Fruit fly (Drosophila melanogaster) whole organism, embryonic: ENCODE measurements around the gene CG9582.

Experiments used
- CG10543 ChIP-seq: fragments of 200-800 bp; sonication (Bioruptor generic); optimal IDR thresholded peaks from 3 replicates; lab custom pipeline; 2017; ENCODE audit warnings: missing biosample characterization, mild to moderate bottlenecking, missing genetic modification characterization, moderate library complexity
- CG11456 ChIP-seq: fragments of 200-800 bp; sonication (Bioruptor generic); IDR thresholded peaks from 3 replicates; pipeline ENCODE4 v1.3.6; 2022; ENCODE audit warnings: missing biosample characterization, missing genetic modification characterization
- CG11696 ChIP-seq: fragments of 200-800 bp; sonication (Bioruptor generic); IDR thresholded peaks from 2 replicates; pipeline ENCODE4 v1.3.6; 2022; ENCODE audit warnings: missing biosample characterization, missing genetic modification characterization
- CG12219 ChIP-seq: fragments of 200-800 bp; sonication (Bioruptor generic); optimal IDR thresholded peaks from 3 replicates; lab custom pipeline; 2018; ENCODE audit warnings: missing biosample characterization, mild to moderate bottlenecking, missing genetic modification characterization
- CG12299 ChIP-seq: fragments of 200-800 bp; sonication (Bioruptor generic); optimal IDR thresholded peaks from 2 replicates; lab custom pipeline; 2018; ENCODE audit warnings: missing biosample characterization, mild to moderate bottlenecking, missing genetic modification characterization
- CG12659 ChIP-seq: fragments of 200-800 bp; sonication (Bioruptor generic); optimal IDR thresholded peaks from 3 replicates; lab custom pipeline; 2017; ENCODE audit warnings: mild to moderate bottlenecking, missing biosample characterization, missing genetic modification reagents, missing genetic modification characterization
- CG13424 ChIP-seq: fragments of 200-800 bp; sonication (Bioruptor generic); optimal IDR thresholded peaks from 2 replicates; lab custom pipeline; 2019; ENCODE audit warnings: missing biosample characterization, mild to moderate bottlenecking, missing genetic modification characterization, moderate library complexity
- CG1603 ChIP-seq: fragments of 200-800 bp; sonication (Bioruptor generic); optimal IDR thresholded peaks from 2 replicates; lab custom pipeline; 2019; ENCODE audit warnings: missing biosample characterization, mild to moderate bottlenecking, missing genetic modification characterization, moderate library complexity
- CG18011 ChIP-seq: fragments of 200-800 bp; sonication (Bioruptor generic); optimal IDR thresholded peaks from 2 replicates; lab custom pipeline; 2017; ENCODE audit warnings: missing biosample characterization, missing genetic modification characterization, mild to moderate bottlenecking, moderate library complexity, missing genotype
- CG18476 ChIP-seq: fragments of 200-800 bp; sonication (Bioruptor generic); optimal IDR thresholded peaks from 2 replicates; lab custom pipeline; 2016; ENCODE audit warnings: missing biosample characterization, mild to moderate bottlenecking, missing genetic modification characterization
- CG18599 ChIP-seq: fragments of 200-800 bp; sonication (Bioruptor generic); optimal IDR thresholded peaks from 3 replicates; lab custom pipeline; 2017; ENCODE audit warnings: missing biosample characterization, missing genetic modification characterization, mild to moderate bottlenecking, moderate library complexity, missing genetic modification reagents
- CG30431 ChIP-seq: fragments of 200-800 bp; sonication (Bioruptor generic); optimal IDR thresholded peaks from 2 replicates; lab custom pipeline; 2017; ENCODE audit warnings: missing biosample characterization, missing genetic modification characterization
- CG4360 ChIP-seq: fragments of 200-800 bp; sonication (Bioruptor generic); IDR thresholded peaks from 2 replicates; pipeline ENCODE4 v1.3.6; 2022; ENCODE audit warnings: missing biosample characterization, missing genetic modification characterization
- CG4404 ChIP-seq: fragments of 200-800 bp; sonication (Bioruptor generic); IDR thresholded peaks from 2 replicates; pipeline ENCODE4 v1.3.6; 2022; ENCODE audit warnings: missing biosample characterization, missing genetic modification characterization
- CG6813 ChIP-seq: fragments of 200-800 bp; sonication (Bioruptor generic); optimal IDR thresholded peaks from 2 replicates; lab custom pipeline; 2017; ENCODE audit warnings: missing biosample characterization, missing genetic modification characterization, mild to moderate bottlenecking, moderate library complexity, missing genetic modification reagents
- D19B ChIP-seq: fragments of 200-800 bp; sonication (Bioruptor generic); optimal IDR thresholded peaks from 2 replicates; lab custom pipeline; 2017; ENCODE audit warnings: missing biosample characterization, mild to moderate bottlenecking, missing genetic modification characterization
- Doc3 ChIP-seq: fragments of 200-800 bp; sonication (Bioruptor generic); IDR thresholded peaks from 3 replicates; pipeline ENCODE4 v1.3.6; 2022; ENCODE audit warnings: missing biosample characterization, missing genetic modification characterization; ENCODE audit not compliant: partially characterized antibody
- Hr39 ChIP-seq: fragments of >200 bp; optimal IDR thresholded peaks from 2 replicates; lab custom pipeline; 2017
- Lpt ChIP-seq: fragments of >200 bp; optimal IDR thresholded peaks from 2 replicates; lab custom pipeline; 2018; ENCODE audit warnings: missing biosample characterization, missing genetic modification characterization
- NFAT ChIP-seq: fragments of 200-800 bp; sonication (Bioruptor generic); IDR thresholded peaks from 2 replicates; pipeline ENCODE4 v1.3.6; 2022; ENCODE audit warnings: missing biosample characterization, missing genetic modification characterization
- NfI ChIP-seq: fragments of 200-800 bp; sonication (Bioruptor generic); optimal IDR thresholded peaks from 3 replicates; lab custom pipeline; 2018; ENCODE audit warnings: missing biosample characterization, mild to moderate bottlenecking, missing genetic modification characterization, moderate library complexity
- Optix ChIP-seq: fragments of 200-800 bp; sonication (Bioruptor generic); IDR thresholded peaks from 3 replicates; pipeline ENCODE4 v1.3.6; 2022; ENCODE audit warnings: missing biosample characterization, missing genetic modification characterization
- PHDP ChIP-seq: fragments of 200-800 bp; sonication (Bioruptor generic); optimal IDR thresholded peaks from 3 replicates; lab custom pipeline; 2018; ENCODE audit warnings: missing biosample characterization, mild to moderate bottlenecking, missing genetic modification characterization, moderate library complexity
- Side ChIP-seq: fragments of 200-800 bp; sonication (Bioruptor generic); optimal IDR thresholded peaks from 2 replicates; lab custom pipeline; 2016; ENCODE audit warnings: missing biosample characterization, missing genetic modification characterization
- az2 ChIP-seq: fragments of 200-800 bp; sonication (Bioruptor generic); optimal IDR thresholded peaks from 3 replicates; lab custom pipeline; 2016; ENCODE audit warnings: missing biosample characterization, missing genetic modification characterization
- caup ChIP-seq: fragments of 200-800 bp; sonication (Bioruptor generic); optimal IDR thresholded peaks from 3 replicates; lab custom pipeline; 2017; ENCODE audit warnings: missing biosample characterization, mild to moderate bottlenecking, missing genetic modification characterization, moderate library complexity; ENCODE audit not compliant: severe bottlenecking
- cwo ChIP-seq: fragments of 200-800 bp; sonication (Bioruptor generic); optimal IDR thresholded peaks from 3 replicates; lab custom pipeline; 2017; ENCODE audit warnings: missing biosample characterization, missing genetic modification characterization, mild to moderate bottlenecking, moderate library complexity, missing genetic modification reagents
- da ChIP-seq: fragments of 200-800 bp; sonication (Bioruptor generic); optimal IDR thresholded peaks from 2 replicates; lab custom pipeline; 2016; ENCODE audit warnings: missing biosample characterization, missing genetic modification characterization
- exex ChIP-seq: fragments of 200-800 bp; sonication (Bioruptor generic); optimal IDR thresholded peaks from 4 replicates; lab custom pipeline; 2018; ENCODE audit warnings: missing biosample characterization, mild to moderate bottlenecking, missing genetic modification characterization, moderate library complexity
- fd64A ChIP-seq: fragments of 200-800 bp; sonication (Bioruptor generic); optimal IDR thresholded peaks from 3 replicates; lab custom pipeline; 2018; ENCODE audit warnings: missing biosample characterization, mild to moderate bottlenecking, missing genetic modification characterization
- gce ChIP-seq: fragments of 200-800 bp; sonication (Bioruptor generic); IDR thresholded peaks from 3 replicates; pipeline ENCODE4 v1.3.6; 2022; ENCODE audit warnings: missing biosample characterization, missing genetic modification characterization
- gem ChIP-seq: fragments of 200-800 bp; sonication (Bioruptor generic); optimal IDR thresholded peaks from 2 replicates; lab custom pipeline; 2019; ENCODE audit warnings: missing biosample characterization, mild to moderate bottlenecking, missing genetic modification characterization, moderate library complexity
- gsb-n ChIP-seq: fragments of 200-800 bp; sonication (Bioruptor generic); optimal IDR thresholded peaks from 3 replicates; lab custom pipeline; 2018; ENCODE audit warnings: missing biosample characterization, mild to moderate bottlenecking, missing genetic modification characterization
- jigr1 ChIP-seq: fragments of 200-800 bp; sonication (Bioruptor generic); IDR thresholded peaks from 3 replicates; pipeline ENCODE4 v1.3.6; 2022; ENCODE audit warnings: missing biosample characterization, missing genetic modification characterization
- kay ChIP-seq: fragments of 200-800 bp; sonication (Bioruptor generic); optimal IDR thresholded peaks from 2 replicates; lab custom pipeline; 2016; ENCODE audit warnings: missing biosample characterization, missing genetic modification characterization
- kni ChIP-seq: fragments of 200-800 bp; sonication (Bioruptor generic); optimal IDR thresholded peaks from 3 replicates; lab custom pipeline; 2017; ENCODE audit warnings: mild to moderate bottlenecking, missing biosample characterization, missing genetic modification reagents, missing genetic modification characterization
- maf-S ChIP-seq: fragments of 200-800 bp; sonication (Bioruptor generic); optimal IDR thresholded peaks from 2 replicates; lab custom pipeline; 2016; ENCODE audit warnings: missing biosample characterization, missing genetic modification characterization
- mam ChIP-seq: fragments of 200-800 bp; sonication (Bioruptor generic); optimal IDR thresholded peaks from 3 replicates; lab custom pipeline; 2016; ENCODE audit warnings: missing biosample characterization, missing genetic modification characterization
- org-1 ChIP-seq: fragments of 200-800 bp; sonication (Bioruptor generic); optimal IDR thresholded peaks from 2 replicates; lab custom pipeline; 2017; ENCODE audit warnings: missing biosample characterization, missing genetic modification characterization
- pho ChIP-seq: fragments of 200-800 bp; sonication (Bioruptor generic); optimal IDR thresholded peaks from 2 replicates; lab custom pipeline; 2016; ENCODE audit warnings: missing biosample characterization, missing genetic modification characterization
- sens ChIP-seq: fragments of 200-800 bp; sonication (Bioruptor generic); peaks from one replicate; lab custom pipeline; 2016; ENCODE audit warnings: missing biosample characterization, missing genetic modification characterization
- slp2 ChIP-seq: fragments of 200-800 bp; sonication (Bioruptor generic); optimal IDR thresholded peaks from 2 replicates; lab custom pipeline; 2016; ENCODE audit warnings: missing biosample characterization, missing genetic modification characterization
- sna ChIP-seq: fragments of 200-800 bp; sonication (Bioruptor generic); IDR thresholded peaks from 2 replicates; pipeline ENCODE4 v1.3.6; 2022; ENCODE audit warnings: missing biosample characterization, missing genetic modification characterization; ENCODE audit not compliant: partially characterized antibody
- so ChIP-seq: fragments of 200-800 bp; sonication (Bioruptor generic); IDR thresholded peaks from 3 replicates; pipeline ENCODE4 v1.3.6; 2022; ENCODE audit warnings: missing biosample characterization, missing genetic modification characterization
- tio ChIP-seq: fragments of 200-800 bp; sonication (Bioruptor generic); optimal IDR thresholded peaks from 2 replicates; lab custom pipeline; 2017; ENCODE audit warnings: missing biosample characterization, missing genetic modification characterization, inconsistent platforms
- vfl ChIP-seq: fragments of 200-800 bp; sonication (Bioruptor generic); optimal IDR thresholded peaks from 2 replicates; lab custom pipeline; 2016; ENCODE audit warnings: missing biosample characterization, missing genetic modification characterization
- vvl ChIP-seq: fragments of 200-800 bp; sonication (Bioruptor generic); IDR thresholded peaks from 2 replicates; pipeline ENCODE4 v1.3.6; 2022; ENCODE audit warnings: missing biosample characterization, missing genetic modification characterization
- yki ChIP-seq: fragments of >200 bp; optimal IDR thresholded peaks from 3 replicates; lab custom pipeline; 2018

Gene CG9582

dm6 chr2L:9010267-9010666 is 21.4 kb downstream of the CG9582 start, which contains the start of gene CG9568 (continued):
- no peak for TF ChIP-seq kni
- TF ChIP-seq CG6813 (GFP tag; lab: Kevin White, UChicago), result peak; percentile 17
- TF ChIP-seq pho (GFP tag; lab: Kevin White, UChicago), result no peak
- no peak for TF ChIP-seq vfl (GFP tag; lab: Kevin White, UChicago)
- no peak for TF ChIP-seq mam (GFP tag; lab: Kevin White, UChicago)
- TF ChIP-seq tio, result no peak
- TF ChIP-seq sens, result peak; percentile 42
- TF ChIP-seq CG18599 (GFP tag; lab: Kevin White, UChicago), result no peak

- TF ChIP-seq gce (GFP tag; lab: Robert Waterston, UW) (no peak), CG11456 (0 out of 3 replicates have a peak, but pooled peaks have one; percentile 1)
Observed at dm6 chr2L:8998237-8998636, 33.4 kb downstream of the CG9582 start, which contains the start of gene Try29F. Try29F (plus strand) TSS chr2L:8998537.

DNA sequence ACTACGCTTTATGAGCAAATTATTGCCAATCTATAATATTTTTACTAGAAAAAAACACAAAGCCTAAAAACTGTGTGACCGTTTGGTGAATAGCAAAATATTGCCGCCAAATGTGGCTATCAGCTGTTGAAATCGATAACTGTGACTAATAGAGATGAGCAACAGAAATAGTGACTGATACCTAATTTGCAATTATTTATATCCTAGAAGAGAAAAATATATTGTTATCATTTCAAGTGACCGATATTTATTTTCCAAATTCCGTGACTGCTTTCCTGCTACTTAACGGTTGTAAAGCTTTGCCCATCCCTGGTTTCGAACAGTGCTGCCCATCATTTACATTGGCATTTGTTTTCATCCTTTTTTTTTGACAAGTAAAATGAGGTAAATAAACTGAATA is 34.4 kb downstream of the CG9582 start, which contains the start of the genes alien and CG18661:
Gene alien, minus strand, starts transcription at position 95 of the 400 bp plus-strand sequence.
Gene CG18661, plus strand, starts transcription at position 321 of the 400 bp plus-strand sequence.
- TF ChIP-seq CG4404 (GFP tag; lab: Robert Waterston, UW) (peak; percentile 87), yki (peak; percentile 3), Lpt (GFP tag; lab: Kevin White, UChicago) (no peak), CG1603 (peak; percentile 89), CG10543 (GFP tag; lab: Kevin White, UChicago) (peak; percentile 33), CG30431 (GFP tag; lab: Kevin White, UChicago) (peak; percentile 48), fd64A (GFP tag; lab: Kevin White, UChicago) (no peak), gsb-n (peak; percentile 60), PHDP (peak; percentile 72), CG18476 (GFP tag; lab: Kevin White, UChicago) (peak; percentile 22), CG12219 (GFP tag; lab: Kevin White, UChicago) (peak; percentile 53), Hr39 (lab: Kevin White, UChicago) (no peak), caup (GFP tag; lab: Kevin White, UChicago) (peak; percentile 82), CG12659 (GFP tag; lab: Kevin White, UChicago) (peak; percentile 82), kay (GFP tag; lab: Kevin White, UChicago) (peak; percentile 96), CG18599 (GFP tag; lab: Kevin White, UChicago) (peak; percentile 67), so (peak; percentile 82), NfI (GFP tag; lab: Kevin White, UChicago) (peak; percentile 95), vvl (GFP tag; lab: Robert Waterston, UW) (peak; percentile 92), CG18011 (peak; percentile 61), jigr1 (peak; percentile 97), sens (peak; percentile 98), Doc3 (GFP tag; lab: Robert Waterston, UW) (no peak), org-1 (GFP tag; lab: Kevin White, UChicago) (peak; percentile 51), cwo (GFP tag; lab: Kevin White, UChicago) (peak; percentile 11), CG11696 (GFP tag; lab: Robert Waterston, UW) (peak; percentile 50; the same call in 1 of the 2 replicates), D19B (GFP tag; lab: Kevin White, UChicago) (peak; percentile 43), maf-S (GFP tag; lab: Kevin White, UChicago) (peak; percentile 93), NFAT (GFP tag; lab: Robert Waterston, UW) (peak; percentile 92), slp2 (GFP tag; lab: Kevin White, UChicago) (peak; percentile 91), CG13424 (peak; percentile 74), gem (peak; percentile 83), Optix (peak; percentile 95), da (GFP tag; lab: Kevin White, UChicago) (peak; percentile 30), CG4360 (GFP tag; lab: Robert Waterston, UW) (no peak), az2 (GFP tag; lab: Kevin White, UChicago) (peak; percentile 65), sna (GFP tag; lab: Robert Waterston, UW) (0 out of 2 replicates have a peak, but pooled peaks have one; percentile 14), exex (tag; lab: Kevin White, UChicago) (peak; percentile 32), CG12299 (tag; lab: Kevin White, UChicago) (peak; percentile 65), Side (GFP tag; lab: Kevin White, UChicago) (peak; percentile 89)
